Worm (Caenorhabditis elegans) whole organism, mixed stage, embryonic: ENCODE measurements around the gene mans-2.

Experiments used
- nhr-237 ChIP-seq: fragments of 150-350 bp; optimal IDR thresholded peaks from 2 replicates; lab custom pipeline; 2014; ENCODE audit warnings: missing biosample characterization, missing genetic modification characterization
- nhr-76 ChIP-seq: sonication (generic microtip); optimal IDR thresholded peaks from 2 replicates; lab custom pipeline; 2017; ENCODE audit warnings: missing biosample characterization, missing genetic modification characterization
- snpc-4 ChIP-seq: fragments of 150-350 bp; optimal IDR thresholded peaks from 2 replicates; lab custom pipeline; 2014; ENCODE audit warnings: missing biosample characterization, missing genetic modification characterization
- ztf-11 ChIP-seq: fragments of 150-350 bp; optimal IDR thresholded peaks from 2 replicates; lab custom pipeline; 2014; ENCODE audit warnings: missing biosample characterization, missing genetic modification characterization

- TF ChIP-seq snpc-4 (tag; lab: Kevin White, UChicago), result no peak
- no peak for TF ChIP-seq nhr-237 (tag; lab: Kevin White, UChicago)
- no peak for TF ChIP-seq nhr-76 (tag; lab: Kevin White, UChicago)
- no peak for TF ChIP-seq ztf-11
These were observed 31.7 kb downstream of the mans-2 start for ce11 chrV:11953621-11954020.
